Fruit fly (Drosophila melanogaster) whole organism, pupa: ENCODE measurements around the gene CG32206.

ENCODE experiments used
- CG10348 ChIP-seq: fragments of 200-800 bp; sonication (Bioruptor generic); IDR thresholded peaks from 2 replicates; pipeline ENCODE4 v1.3.6; 2022; ENCODE audit warnings: missing biosample characterization, missing genetic modification characterization
- CG12605 ChIP-seq: fragments of 200-800 bp; sonication (Bioruptor generic); IDR thresholded peaks from 2 replicates; pipeline ENCODE4 v1.3.6; 2022; ENCODE audit warnings: missing biosample characterization, missing genetic modification characterization
- CG13204 ChIP-seq: fragments of 200-800 bp; sonication (Bioruptor generic); optimal IDR thresholded peaks from 2 replicates; lab custom pipeline; 2018; ENCODE audit warnings: missing biosample characterization, mild to moderate bottlenecking, missing genetic modification characterization, moderate library complexity
- CG14655 ChIP-seq: fragments of 200-800 bp; sonication (Bioruptor generic); optimal IDR thresholded peaks from 3 replicates; lab custom pipeline; 2017; ENCODE audit warnings: mild to moderate bottlenecking, missing biosample characterization, missing genetic modification reagents, missing genetic modification characterization
- CG15710 ChIP-seq: fragments of 200-800 bp; sonication (Bioruptor generic); optimal IDR thresholded peaks from 2 replicates; lab custom pipeline; 2018; ENCODE audit warnings: missing biosample characterization, mild to moderate bottlenecking, missing genetic modification characterization, moderate library complexity
- CG17806 ChIP-seq: fragments of 200-800 bp; sonication (Bioruptor generic); optimal IDR thresholded peaks from 2 replicates; lab custom pipeline; 2018; ENCODE audit warnings: missing biosample characterization, mild to moderate bottlenecking, missing genetic modification characterization, moderate library complexity
- CG32121 ChIP-seq: fragments of 200-800 bp; sonication (Bioruptor generic); IDR thresholded peaks from 2 replicates; pipeline ENCODE4 v1.3.6; 2022; ENCODE audit warnings: missing biosample characterization, missing genetic modification characterization
- CG34367 ChIP-seq: fragments of 200-800 bp; sonication (Bioruptor generic); optimal IDR thresholded peaks from 2 replicates; lab custom pipeline; 2018; ENCODE audit warnings: missing biosample characterization, mild to moderate bottlenecking, missing genetic modification characterization
- CG4496 ChIP-seq: fragments of 200-800 bp; sonication (Bioruptor generic); IDR thresholded peaks from 3 replicates; pipeline ENCODE4 v1.3.6; 2022; ENCODE audit warnings: missing biosample characterization, missing genetic modification characterization
- CG8159 ChIP-seq: fragments of 200-800 bp; sonication (Bioruptor generic); optimal IDR thresholded peaks from 3 replicates; lab custom pipeline; 2018; ENCODE audit warnings: missing biosample characterization, mild to moderate bottlenecking, missing genetic modification characterization, moderate library complexity
- CG8301 ChIP-seq: fragments of 200-800 bp; sonication (Bioruptor generic); optimal IDR thresholded peaks from 2 replicates; lab custom pipeline; 2018; ENCODE audit warnings: missing biosample characterization, mild to moderate bottlenecking, missing genetic modification characterization
- CG9948 ChIP-seq: fragments of 200-800 bp; sonication (Bioruptor generic); optimal IDR thresholded peaks from 2 replicates; lab custom pipeline; 2018; ENCODE audit warnings: missing biosample characterization, mild to moderate bottlenecking, missing genetic modification characterization, moderate library complexity
- D1 ChIP-seq: fragments of 200-800 bp; sonication (Bioruptor generic); optimal IDR thresholded peaks from 2 replicates; lab custom pipeline; 2018; ENCODE audit warnings: missing biosample characterization, mild to moderate bottlenecking, missing genetic modification characterization, moderate library complexity
- EcR ChIP-seq: fragments of 200-800 bp; sonication (Bioruptor generic); optimal IDR thresholded peaks from 3 replicates; lab custom pipeline; 2019; ENCODE audit warnings: missing biosample characterization, missing genetic modification characterization, mild to moderate bottlenecking, moderate library complexity, missing genetic modification reagents
- Ets98B ChIP-seq: fragments of 200-800 bp; sonication (Bioruptor generic); IDR thresholded peaks from 2 replicates; pipeline ENCODE4 v1.3.6; 2022; ENCODE audit warnings: missing biosample characterization, missing genetic modification characterization
- Pif1A ChIP-seq: fragments of 200-800 bp; sonication (Bioruptor generic); optimal IDR thresholded peaks from 3 replicates; lab custom pipeline; 2016; ENCODE audit warnings: missing biosample characterization, missing genetic modification characterization
- Pif1B ChIP-seq: fragments of 200-800 bp; sonication (Bioruptor generic); optimal IDR thresholded peaks from 3 replicates; lab custom pipeline; 2016; ENCODE audit warnings: missing biosample characterization, missing genetic modification characterization
- Snoo ChIP-seq: fragments of 200-800 bp; sonication (Bioruptor generic); optimal IDR thresholded peaks from 3 replicates; lab custom pipeline; 2017; ENCODE audit warnings: missing biosample characterization, mild to moderate bottlenecking, missing genetic modification characterization, inconsistent platforms
- fd96Ca ChIP-seq: fragments of 200-800 bp; sonication (Bioruptor generic); IDR thresholded peaks from 3 replicates; pipeline ENCODE4 v1.3.6; 2022; ENCODE audit warnings: missing biosample characterization, missing genetic modification characterization
- gl ChIP-seq: fragments of 200-800 bp; sonication (Bioruptor generic); optimal IDR thresholded peaks from 2 replicates; lab custom pipeline; 2018; ENCODE audit warnings: missing biosample characterization, mild to moderate bottlenecking, missing genetic modification characterization
- rn ChIP-seq: fragments of 200-800 bp; sonication (Bioruptor generic); IDR thresholded peaks from 2 replicates; pipeline ENCODE4 v1.3.6; 2022; ENCODE audit warnings: missing biosample characterization, missing genetic modification characterization

The CG32206 gene

DNA sequence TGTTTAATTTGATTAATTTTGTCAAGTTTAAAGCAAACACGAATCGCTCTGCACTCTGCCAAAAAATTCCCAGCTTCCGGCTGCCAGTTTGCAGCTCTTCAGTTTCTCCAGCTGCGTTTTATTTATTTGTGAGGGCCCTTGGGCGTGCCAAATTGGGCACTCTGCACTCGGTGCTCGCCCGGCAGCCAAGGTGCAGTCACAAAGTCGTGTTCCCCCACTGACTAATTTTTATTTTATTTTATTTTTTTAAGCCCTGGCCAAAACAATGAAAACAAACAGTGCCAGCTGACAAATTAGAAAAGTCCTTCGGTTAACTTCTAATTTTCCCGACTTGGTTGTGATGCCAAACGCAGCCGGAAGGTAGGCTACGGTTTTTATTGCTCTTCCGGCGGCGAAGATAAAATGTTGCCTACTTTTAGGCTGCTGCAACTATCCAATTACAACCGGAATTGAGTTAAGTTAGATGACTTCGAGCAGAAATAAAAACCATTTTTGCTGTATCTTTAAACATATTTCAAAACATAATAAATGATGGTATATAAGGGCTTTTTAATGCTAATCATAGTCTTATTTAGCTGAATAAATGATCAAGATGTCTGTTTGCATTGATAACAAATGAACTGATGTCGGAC is 63.1 kb downstream of the CG32206 start:
- TF ChIP-seq Pif1A (peak; percentile 65), Pif1B (no peak), CG32121 (GFP tag; lab: Robert Waterston, UW) (no peak), CG4496 (GFP tag; lab: Robert Waterston, UW) (peak; percentile 41; the same call in 1 of the 3 replicates)

DNA sequence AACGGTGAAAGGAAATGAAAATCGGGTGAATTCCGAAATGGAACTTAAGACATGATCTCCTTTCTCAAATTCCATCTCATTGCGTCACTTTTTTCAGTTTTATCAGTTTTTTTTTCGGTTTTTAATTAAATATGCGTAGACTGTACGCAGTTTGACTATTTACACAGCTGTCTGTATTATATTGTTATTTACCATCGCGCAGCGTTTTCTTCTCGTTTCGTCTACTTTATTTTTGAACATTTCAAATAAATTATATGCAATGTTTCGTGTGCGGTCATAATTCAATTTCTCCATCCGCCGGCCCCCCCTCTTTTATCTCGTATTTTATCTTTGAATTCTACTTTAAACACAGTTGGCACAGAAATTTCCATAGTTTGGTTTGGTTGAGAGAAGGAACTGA is 72.2 kb downstream of the CG32206 start:
- TF ChIP-seq CG8159 (tag; lab: Kevin White, UChicago) (no peak), Snoo (no peak), CG13204 (no peak), CG4496 (GFP tag; lab: Robert Waterston, UW) (no peak), D1 (tag; lab: Kevin White, UChicago) (no peak), Pif1B (no peak)
- TF ChIP-seq, all 21 proteins: peak for 0

DNA sequence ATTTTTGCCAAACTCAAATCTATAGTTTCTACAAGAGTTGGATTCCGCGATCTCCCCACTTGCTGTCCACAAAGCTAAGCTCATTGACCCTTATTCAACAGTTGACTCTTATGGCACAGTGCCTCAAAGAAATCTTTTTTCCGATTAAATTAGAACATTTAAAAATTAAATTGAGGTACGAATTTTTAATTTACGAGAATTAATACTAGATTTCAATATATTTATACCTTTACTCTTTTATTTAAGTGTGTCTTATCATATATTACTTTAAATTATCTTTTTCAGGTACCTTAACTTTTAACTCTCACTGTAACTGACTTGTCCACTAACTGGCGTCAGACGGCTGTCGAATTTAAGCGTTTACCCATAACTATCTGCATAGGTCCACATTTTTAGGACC is 74.5 kb downstream of the CG32206 start:
- peak; percentile 3 for TF ChIP-seq CG8159 (tag; lab: Kevin White, UChicago)
- TF ChIP-seq D1 (tag; lab: Kevin White, UChicago): no peak
- TF ChIP-seq CG14655 (GFP tag; lab: Kevin White, UChicago): peak; percentile 13

DNA sequence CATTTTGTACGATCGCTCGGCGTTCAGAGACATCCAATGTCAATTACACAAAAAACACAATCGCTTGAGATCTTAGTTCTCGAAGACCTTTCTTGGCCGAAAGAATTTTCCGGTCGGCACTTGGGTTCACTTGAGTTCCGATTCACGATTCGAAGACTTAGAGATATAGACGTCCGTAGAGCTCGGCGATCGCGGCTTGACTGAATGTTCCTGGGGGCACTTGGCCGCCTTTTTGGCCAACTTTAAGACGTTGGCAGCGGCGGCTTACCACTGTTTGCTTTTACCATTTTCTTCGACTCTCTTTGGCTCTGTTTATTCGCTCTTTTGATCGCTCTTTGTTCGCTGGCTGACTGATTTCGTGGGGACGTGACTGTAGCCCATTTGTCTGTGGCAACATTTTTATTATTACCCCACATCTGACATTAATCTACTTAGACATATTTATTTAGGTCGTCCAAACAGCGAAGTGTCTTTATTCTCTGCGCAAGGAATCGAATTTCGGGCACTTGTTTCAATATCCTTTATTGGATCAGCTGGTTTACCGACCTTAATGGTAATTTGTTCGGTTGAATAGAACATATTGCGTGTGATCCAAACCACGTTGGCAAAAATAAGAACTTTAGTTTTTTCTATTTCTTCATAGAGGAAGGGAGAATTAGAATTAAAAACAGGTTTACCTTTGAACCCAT is 75.2 kb downstream of the CG32206 start, which contains the start of gene pip:
Gene pip, minus strand, starts transcription at position 212 of the 689 bp plus-strand sequence.
- TF ChIP-seq CG12605 (peak; percentile 53; the same call in 1 of the 2 replicates), fd96Ca (GFP tag; lab: Robert Waterston, UW) (0 out of 3 replicates have a peak, but pooled peaks have one; percentile 25), CG9948 (no peak), Ets98B (peak; percentile 31; the same call in 1 of the 2 replicates)

DNA sequence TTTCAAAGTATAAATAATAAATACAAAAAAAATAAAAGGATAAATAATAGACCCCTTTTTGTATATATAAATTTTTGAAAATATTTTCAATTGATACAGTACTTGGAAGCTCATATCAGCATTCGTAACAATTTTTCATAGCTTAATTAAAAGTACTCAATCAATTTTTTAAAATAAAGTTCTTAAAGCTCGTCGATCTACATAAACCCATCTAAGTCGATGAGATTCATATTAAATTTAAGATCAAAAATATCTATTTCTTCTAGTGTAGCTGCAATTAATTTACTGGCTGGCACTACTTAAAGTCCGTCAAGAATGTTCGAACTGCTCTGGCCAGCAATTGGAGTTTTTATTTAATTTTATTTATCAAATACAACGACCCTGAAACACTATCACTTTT is 76.0 kb downstream of the CG32206 start:
- no peak for TF ChIP-seq CG12605
- no peak for TF ChIP-seq CG4496 (GFP tag; lab: Robert Waterston, UW)
- TF ChIP-seq D1 (tag; lab: Kevin White, UChicago): no peak
- TF ChIP-seq CG8301 (tag; lab: Kevin White, UChicago): no peak
- no peak for TF ChIP-seq CG34367 (tag; lab: Kevin White, UChicago)
- TF ChIP-seq Ets98B: no peak
- peak; percentile 30 for TF ChIP-seq CG9948
- TF ChIP-seq CG14655 (GFP tag; lab: Kevin White, UChicago): peak; percentile 51
- no peak for TF ChIP-seq rn (GFP tag; lab: Robert Waterston, UW)
- TF ChIP-seq Pif1A: no peak
- no peak for TF ChIP-seq fd96Ca (GFP tag; lab: Robert Waterston, UW)

DNA sequence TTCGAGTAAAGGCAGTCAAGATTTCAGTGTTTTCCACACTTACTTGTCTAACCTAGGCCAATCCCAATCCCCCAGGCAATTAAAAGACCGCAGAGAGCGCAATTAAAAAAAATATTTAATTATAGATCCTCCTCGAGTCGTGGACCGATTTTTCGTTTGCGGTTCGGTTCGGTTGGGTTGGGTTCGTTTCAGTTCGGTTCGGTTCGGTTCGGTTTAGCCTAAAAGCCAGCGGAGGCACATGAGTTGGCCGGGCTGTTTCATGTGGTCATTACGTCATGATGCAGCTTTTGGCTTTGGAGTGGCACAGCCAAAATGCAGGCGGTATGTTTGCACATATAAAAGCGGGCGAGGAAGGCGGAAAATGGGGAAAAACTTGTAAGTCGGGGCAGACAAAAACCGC is 80.9 kb downstream of the CG32206 start:
- TF ChIP-seq CG4496 (GFP tag; lab: Robert Waterston, UW) (0 out of 3 replicates have a peak, but pooled peaks have one; percentile 27), D1 (tag; lab: Kevin White, UChicago) (no peak), Snoo (no peak), gl (tag; lab: Kevin White, UChicago) (no peak)

DNA sequence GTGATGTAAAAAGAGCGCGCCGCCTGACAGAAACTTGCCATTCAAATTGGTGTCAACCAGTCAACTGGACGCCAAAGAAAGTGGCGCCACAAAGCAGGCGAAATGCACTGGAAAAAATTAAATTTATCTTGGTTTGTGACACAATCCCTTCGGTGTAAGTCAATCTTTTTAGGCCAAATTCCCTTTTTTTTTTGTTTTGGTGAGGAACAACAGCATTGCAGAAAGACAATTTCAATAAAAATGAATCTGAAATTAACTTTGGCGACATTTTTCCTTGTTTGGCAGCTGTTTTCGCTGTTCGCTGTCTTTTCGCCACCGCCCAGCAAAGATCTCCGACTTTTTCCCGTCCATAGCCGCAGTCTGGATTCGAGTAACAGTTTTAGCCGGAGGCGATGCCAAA is 83.2 kb downstream of the CG32206 start:
- TF ChIP-seq CG12605 (no peak), CG8301 (tag; lab: Kevin White, UChicago) (peak; percentile 74), EcR (GFP tag; lab: Kevin White, UChicago) (no peak), Snoo (no peak), CG8159 (tag; lab: Kevin White, UChicago) (no peak), CG14655 (GFP tag; lab: Kevin White, UChicago) (peak; percentile 57), Pif1A (peak; percentile 58), CG17806 (tag; lab: Kevin White, UChicago) (no peak), CG10348 (GFP tag; lab: Robert Waterston, UW) (no peak), D1 (tag; lab: Kevin White, UChicago) (no peak), Pif1B (peak; percentile 6), rn (GFP tag; lab: Robert Waterston, UW) (no peak), Ets98B (peak; percentile 68), CG13204 (no peak), fd96Ca (GFP tag; lab: Robert Waterston, UW) (peak; percentile 72), CG9948 (no peak), CG34367 (tag; lab: Kevin White, UChicago) (no peak), gl (tag; lab: Kevin White, UChicago) (no peak), CG4496 (GFP tag; lab: Robert Waterston, UW) (peak; percentile 57; the same call in 1 of the 3 replicates), CG32121 (GFP tag; lab: Robert Waterston, UW) (peak; percentile 38; the same call in 1 of the 2 replicates), CG15710 (tag; lab: Kevin White, UChicago) (no peak)
